Fruit fly (Drosophila melanogaster) whole organism: ENCODE results near the gene caup.

ENCODE experiments used
- CG8478 ChIP-seq: fragments of >200 bp; optimal IDR thresholded peaks from 2 replicates; lab custom pipeline; 2018; ENCODE audit warnings: inconsistent platforms
- pan ChIP-seq: fragments of >200 bp; optimal IDR thresholded peaks from 2 replicates; lab custom pipeline; 2017
- psq ChIP-seq: fragments of >200 bp; optimal IDR thresholded peaks from 2 replicates; lab custom pipeline; 2017

- no peak for TF ChIP-seq CG8478 (lab: Kevin White, UChicago)
- no peak for TF ChIP-seq psq (lab: Kevin White, UChicago)
- TF ChIP-seq pan (lab: Kevin White, UChicago), result no peak
Measured at dm6 chr3L:12640719-12641118, 31.3 kb downstream of the caup start.
